Worm (Caenorhabditis elegans) whole organism, L4 larva: ENCODE measurements around the gene Y73B6BL.29.

ENCODE experiments used
- F49E8.2 ChIP-seq: sonication (generic microtip); optimal IDR thresholded peaks from 2 replicates; lab custom pipeline; 2016; ENCODE audit warnings: missing compliant biosample characterization, mild to moderate bottlenecking, missing genetic modification characterization, borderline replicate concordance
- aha-1 ChIP-seq: fragments of 150-350 bp; peaks from one replicate; lab custom pipeline; 2014; ENCODE audit warnings: missing biosample characterization, missing genetic modification characterization
- arid-1 ChIP-seq: fragments of 200-800 bp; sonication (Bioruptor generic); conservative IDR thresholded peaks from 2 replicates; pipeline ENCODE4 v1.3.6; 2022; ENCODE audit warnings: missing genetic modification reagents, missing genetic modification characterization, missing compliant biosample characterization
- fos-1 ChIP-seq: fragments of 150-350 bp; optimal IDR thresholded peaks from 2 replicates; lab custom pipeline; 2014; ENCODE audit warnings: missing biosample characterization, missing genetic modification characterization
- lin-39 ChIP-seq: fragments of 150-350 bp; optimal IDR thresholded peaks from 2 replicates; lab custom pipeline; 2014; ENCODE audit warnings: missing biosample characterization, missing genetic modification reagents, missing genetic modification characterization
- lsy-2 ChIP-seq, 2 experiments: fragments of 150-350 bp in 1 of 2; sonication (generic microtip) in 1 of 2; optimal IDR thresholded peaks; 2 replicates each; lab custom pipeline; 2014 to 2017; ENCODE audit warnings: missing biosample characterization in 2 of 2, missing genetic modification characterization in 2 of 2
- mep-1 ChIP-seq: fragments of 150-350 bp; sonication (generic microtip); optimal IDR thresholded peaks from 3 replicates; lab custom pipeline; 2014; ENCODE audit warnings: missing biosample characterization, missing genetic modification characterization
- nhr-11 ChIP-seq: fragments of 150-350 bp; optimal IDR thresholded peaks from 2 replicates; lab custom pipeline; 2014; ENCODE audit warnings: missing biosample characterization, missing genetic modification characterization
- nhr-41 ChIP-seq: fragments of 200-800 bp; sonication (Bioruptor generic); IDR thresholded peaks from 2 replicates; pipeline ENCODE4 v1.3.6; 2022; ENCODE audit warnings: missing genetic modification reagents, missing genetic modification characterization, missing compliant biosample characterization
- nhr-76 ChIP-seq: fragments of 150-350 bp; optimal IDR thresholded peaks from 2 replicates; lab custom pipeline; 2014; ENCODE audit warnings: missing biosample characterization, missing genetic modification characterization

DNA sequence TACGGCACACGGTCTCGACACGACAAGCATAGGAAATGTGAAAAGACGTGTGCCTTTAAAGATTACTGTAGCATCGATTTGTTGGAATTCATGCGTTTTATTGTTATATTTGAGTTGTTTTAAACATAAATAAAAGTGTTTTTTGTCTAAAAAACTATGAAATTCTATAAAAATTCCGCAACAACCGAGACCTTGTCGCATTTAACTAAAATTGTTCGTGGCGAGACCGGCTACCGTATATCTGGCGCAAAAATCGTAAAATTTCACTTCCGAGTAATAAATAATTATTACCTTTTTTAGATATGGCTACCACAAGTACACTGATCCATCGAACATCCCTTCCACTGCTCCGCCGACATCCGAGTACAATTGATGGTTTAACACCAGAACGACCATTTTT lies 15.6 kb downstream of the Y73B6BL.29 start, which contains the start of gene ipla-6:
- no peak for TF ChIP-seq F49E8.2 (tag; lab: Kevin White, UChicago)
- no peak for TF ChIP-seq fos-1 (tag; lab: Kevin White, UChicago)
- no peak for TF ChIP-seq aha-1 (tag; lab: Kevin White, UChicago)
- no peak for TF ChIP-seq nhr-11
- TF ChIP-seq nhr-76 (tag; lab: Kevin White, UChicago) = no peak
- TF ChIP-seq arid-1 (GFP tag; lab: Robert Waterston, UW) = no peak
- no peak for TF ChIP-seq lin-39 (tag; lab: Kevin White, UChicago)
- no peak for TF ChIP-seq lsy-2 (tag; optimal IDR thresholded peaks at IDR 0.05; lab: Kevin White, UChicago)
- no peak for TF ChIP-seq mep-1
- TF ChIP-seq nhr-41 (GFP tag; lab: Robert Waterston, UW) = no peak
